Worm (Caenorhabditis elegans): ENCODE data around the gene sms-3.

DNA sequence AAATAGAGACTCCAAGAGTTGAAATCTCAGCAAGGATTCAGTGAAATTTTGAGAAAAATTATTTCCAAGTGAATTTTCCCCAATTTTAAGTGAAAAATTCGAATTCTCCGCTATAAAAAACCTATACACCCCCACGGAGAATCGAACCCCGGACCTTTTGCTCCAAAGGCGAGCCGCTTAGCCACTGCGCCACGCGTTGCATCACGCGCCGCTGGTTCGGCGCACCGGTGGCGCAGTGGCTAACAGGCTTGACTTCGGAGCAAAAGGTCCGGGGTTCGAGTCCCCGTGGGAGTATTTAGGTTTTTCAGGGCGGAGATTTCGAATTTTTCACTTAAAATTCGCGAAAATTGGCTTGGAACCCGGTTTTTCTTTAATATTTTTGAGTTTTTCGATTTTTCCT lies 25.3 kb downstream of the sms-3 start:
- TF ChIP-seq elt-1 (tag; optimal IDR thresholded peaks at IDR 0.05; ENCODE audit: borderline replicate concordance, insufficient read depth) (no peak), pha-4 (tag; optimal IDR thresholded peaks at IDR 0.05) (no peak)

All from whole organism, mixed stage, embryonic.